Fruit fly (Drosophila melanogaster): ENCODE measurements around the gene for.

for gene

DNA sequence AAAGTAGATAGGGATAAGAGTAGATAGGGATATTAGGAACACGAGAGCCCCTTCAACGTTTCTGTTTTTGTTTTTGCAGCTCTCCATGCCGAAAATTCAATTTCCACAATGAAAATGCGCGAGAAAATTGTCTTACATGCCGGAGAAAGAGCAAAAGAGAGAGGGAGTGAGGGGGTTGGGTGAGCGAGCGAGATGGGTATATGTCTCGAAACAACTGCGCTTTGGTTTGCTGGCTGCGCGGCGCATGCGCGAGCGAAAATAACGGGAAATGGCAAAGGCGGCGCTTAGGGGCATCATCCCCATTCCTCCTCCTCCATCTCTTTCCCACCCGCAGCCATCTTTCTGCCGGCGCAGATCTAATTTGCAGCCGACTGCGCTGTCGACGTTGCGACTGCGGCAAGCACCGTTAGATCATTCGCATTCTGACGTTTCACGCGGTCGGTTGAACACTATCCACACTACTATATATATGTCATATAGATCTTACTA is 5.6 kb upstream of the for start, which contains the start of gene Drgx (continued):
- TF ChIP-seq CG17802 (tag; optimal IDR thresholded peaks at IDR 0.05) (no peak), nmo (GFP tag; optimal IDR thresholded peaks at IDR 0.05) (peak; percentile 9), CG3163 (GFP tag; optimal IDR thresholded peaks at IDR 0.05) (no peak), cg (GFP tag; optimal IDR thresholded peaks at IDR 0.05) (peak; percentile 11), NFAT (GFP tag; IDR thresholded peaks at IDR 0.05) (no peak), odd (GFP tag; optimal IDR thresholded peaks at IDR 0.05) (no peak), CG32767 (GFP tag; IDR thresholded peaks at IDR 0.05) (0 out of 2 replicates have a peak, but pooled peaks have one; percentile 19), Adf1 (GFP tag; IDR thresholded peaks at IDR 0.05) (peak; percentile 96), Asciz (GFP tag; optimal IDR thresholded peaks at IDR 0.05) (no peak), phol (tag; optimal IDR thresholded peaks at IDR 0.05) (peak; percentile 9), Nf-YC (tag; optimal IDR thresholded peaks at IDR 0.05) (peak; percentile 98), kni (GFP tag; optimal IDR thresholded peaks at IDR 0.05) (no peak), mam (GFP tag; optimal IDR thresholded peaks at IDR 0.05) (no peak), nerfin-1 (tag; optimal IDR thresholded peaks at IDR 0.05) (peak; percentile 64), jigr1 (GFP tag; IDR thresholded peaks at IDR 0.05) (no peak), nerfin-2 (GFP tag; IDR thresholded peaks at IDR 0.05; ENCODE audit: partially characterized antibody) (peak; percentile 17; the same call in 1 of the 2 replicates), mld (GFP tag; IDR thresholded peaks at IDR 0.05; ENCODE audit: partially characterized antibody) (no peak), dm (GFP tag; optimal IDR thresholded peaks at IDR 0.05) (no peak), CG6791 (GFP tag; IDR thresholded peaks at IDR 0.05; ENCODE audit: partially characterized antibody) (0 out of 3 replicates have a peak, but pooled peaks have one; percentile 39), seq (GFP tag; IDR thresholded peaks at IDR 0.05) (peak; percentile 82), chm (GFP tag; IDR thresholded peaks at IDR 0.05) (0 out of 2 replicates have a peak, but pooled peaks have one; percentile 37), CG10321 (GFP tag; IDR thresholded peaks at IDR 0.05) (peak; percentile 93), CG8281 (tag; optimal IDR thresholded peaks at IDR 0.05) (no peak), ato (GFP tag; IDR thresholded peaks at IDR 0.05; ENCODE audit: partially characterized antibody) (0 out of 2 replicates have a peak, but pooled peaks have one; percentile 12), crol (GFP tag; IDR thresholded peaks at IDR 0.05) (peak; percentile 94), CG34422 (GFP tag; IDR thresholded peaks at IDR 0.05) (no peak), CG15479 (GFP tag; optimal IDR thresholded peaks at IDR 0.05) (peak; percentile 24), unc-4 (GFP tag; IDR thresholded peaks at IDR 0.05; ENCODE audit: partially characterized antibody) (0 out of 2 replicates have a peak, but pooled peaks have one; percentile 14), CG11696 (GFP tag; IDR thresholded peaks at IDR 0.05) (no peak), Lpt (GFP tag; optimal IDR thresholded peaks at IDR 0.05) (no peak), ewg (GFP tag; optimal IDR thresholded peaks at IDR 0.05) (peak; percentile 97), CG2120 (GFP tag; optimal IDR thresholded peaks at IDR 0.05) (no peak), Xrp1 (GFP tag; IDR thresholded peaks at IDR 0.05) (no peak), insv (GFP tag; optimal IDR thresholded peaks at IDR 0.05) (no peak), CkIIα-i1 (GFP tag; IDR thresholded peaks at IDR 0.05) (no peak), chinmo (GFP tag; IDR thresholded peaks at IDR 0.05; ENCODE audit: partially characterized antibody) (peak; percentile 58; the same call in 1 of the 4 replicates), CoRest (tag; optimal IDR thresholded peaks at IDR 0.05) (peak; percentile 6), Nf-YB (GFP tag; optimal IDR thresholded peaks at IDR 0.05) (peak; percentile 98), dysf (GFP tag; IDR thresholded peaks at IDR 0.05) (no peak), az2 (GFP tag; optimal IDR thresholded peaks at IDR 0.05) (no peak)
